Worm (Caenorhabditis elegans) whole organism, L3 larva: ENCODE measurements around the gene acs-9.
"Not testable (repeated sequence)": the region's sequence is repeated elsewhere in the genome, so short reads cannot be mapped to it uniquely, and the experiment has no call there.

ENCODE experiments used
- R02D3.7 ChIP-seq: fragments of 150-350 bp; optimal IDR thresholded peaks from 2 replicates; lab custom pipeline; 2014; ENCODE audit warnings: missing biosample characterization, missing genetic modification characterization
- ama-1 ChIP-seq: fragments of 150-350 bp; optimal IDR thresholded peaks from 2 replicates; lab custom pipeline; 2018
- ceh-16 ChIP-seq: sonication (generic microtip); optimal IDR thresholded peaks from 2 replicates; lab custom pipeline; 2017; ENCODE audit warnings: missing biosample characterization, missing genetic modification characterization
- ceh-82 ChIP-seq: fragments of 150-350 bp; optimal IDR thresholded peaks from 2 replicates; lab custom pipeline; 2014; ENCODE audit warnings: missing biosample characterization, missing genetic modification characterization
- ceh-9 ChIP-seq: sonication (generic microtip); optimal IDR thresholded peaks from 2 replicates; lab custom pipeline; 2018; ENCODE audit warnings: missing biosample characterization, missing genetic modification characterization
- egl-5 ChIP-seq: fragments of 150-350 bp; optimal IDR thresholded peaks from 2 replicates; lab custom pipeline; 2017; ENCODE audit warnings: missing biosample characterization, missing genetic modification reagents, missing genetic modification characterization, inconsistent platforms
- elt-1 ChIP-seq: fragments of 150-350 bp; optimal IDR thresholded peaks from 2 replicates; lab custom pipeline; 2014; ENCODE audit warnings: missing biosample characterization, missing genetic modification characterization
- elt-2 ChIP-seq: sonication (generic microtip); optimal IDR thresholded peaks from 2 replicates; lab custom pipeline; 2016; ENCODE audit warnings: missing genetic modification reagents, mild to moderate bottlenecking, missing genetic modification characterization, missing compliant biosample characterization
- elt-3 ChIP-seq, 3 experiments: fragments of 150-350 bp in 1 of 3; sonication (generic microtip) in 2 of 3; optimal IDR thresholded peaks; 2 replicates in 2 of 3; 4 replicates in 1 of 3; lab custom pipeline; 2014 to 2017; ENCODE audit warnings: missing biosample characterization in 3 of 3, missing genetic modification characterization in 3 of 3
- fkh-10 ChIP-seq: sonication (generic microtip); optimal IDR thresholded peaks from 2 replicates; lab custom pipeline; 2017; ENCODE audit warnings: missing biosample characterization, missing genetic modification reagents, missing genetic modification characterization
- fkh-2 ChIP-seq: fragments of 150-350 bp; optimal IDR thresholded peaks from 2 replicates; lab custom pipeline; 2014; ENCODE audit warnings: missing biosample characterization, missing genetic modification reagents, missing genetic modification characterization
- hmg-11 ChIP-seq: sonication (generic microtip); optimal IDR thresholded peaks from 2 replicates; lab custom pipeline; 2016; ENCODE audit warnings: missing genetic modification characterization, missing compliant biosample characterization
- jun-1 ChIP-seq: fragments of 150-350 bp; optimal IDR thresholded peaks from 2 replicates; lab custom pipeline; 2014; ENCODE audit warnings: missing biosample characterization, missing genetic modification reagents, missing genetic modification characterization
- lin-15B ChIP-seq: fragments of 150-350 bp; optimal IDR thresholded peaks from 2 replicates; lab custom pipeline; 2014; ENCODE audit warnings: missing biosample characterization, missing genetic modification characterization
- lin-39 ChIP-seq: fragments of 150-350 bp; optimal IDR thresholded peaks from 2 replicates; lab custom pipeline; 2018; ENCODE audit warnings: missing biosample characterization, missing genetic modification reagents, missing genetic modification characterization
- lsy-12 ChIP-seq: sonication (generic microtip); optimal IDR thresholded peaks from 2 replicates; lab custom pipeline; 2016; ENCODE audit warnings: mild to moderate bottlenecking, missing genetic modification characterization, missing compliant biosample characterization
- mdl-1 ChIP-seq: fragments of 150-350 bp; optimal IDR thresholded peaks from 2 replicates; lab custom pipeline; 2014; ENCODE audit warnings: missing biosample characterization, missing genetic modification characterization
- mml-1 ChIP-seq: fragments of 150-350 bp; sonication (generic microtip); optimal IDR thresholded peaks from 3 replicates; lab custom pipeline; 2014; ENCODE audit warnings: missing biosample characterization, missing genetic modification characterization
- nfya-1 ChIP-seq: sonication (generic microtip); optimal IDR thresholded peaks from 2 replicates; lab custom pipeline; 2017; ENCODE audit warnings: missing genetic modification characterization, mild to moderate bottlenecking, missing compliant biosample characterization, antibody characterized with exemption, moderate library complexity; ENCODE audit not compliant: insufficient read depth
- nhr-11 ChIP-seq: fragments of 150-350 bp; optimal IDR thresholded peaks from 2 replicates; lab custom pipeline; 2014; ENCODE audit warnings: missing biosample characterization, missing genetic modification characterization
- nhr-23 ChIP-seq: fragments of 150-350 bp; optimal IDR thresholded peaks from 2 replicates; lab custom pipeline; 2014; ENCODE audit warnings: missing biosample characterization, missing genetic modification reagents, missing genetic modification characterization
- nhr-237 ChIP-seq: fragments of 150-350 bp; optimal IDR thresholded peaks from 2 replicates; lab custom pipeline; 2014; ENCODE audit warnings: missing biosample characterization, missing genetic modification characterization
- nhr-25 ChIP-seq: sonication (generic microtip); optimal IDR thresholded peaks from 2 replicates; lab custom pipeline; 2017; ENCODE audit warnings: missing biosample characterization, missing genetic modification characterization
- nhr-43 ChIP-seq: sonication (generic microtip); optimal IDR thresholded peaks from 2 replicates; lab custom pipeline; 2016; ENCODE audit warnings: mild to moderate bottlenecking, missing genetic modification characterization, missing compliant biosample characterization; ENCODE audit not compliant: poor library complexity, severe bottlenecking
- nhr-67 ChIP-seq: fragments of 150-350 bp; optimal IDR thresholded peaks from 2 replicates; lab custom pipeline; 2014; ENCODE audit warnings: missing biosample characterization, missing genetic modification characterization
- nhr-77 ChIP-seq: fragments of 150-350 bp; optimal IDR thresholded peaks from 2 replicates; lab custom pipeline; 2014; ENCODE audit warnings: missing biosample characterization, missing genetic modification characterization
- pha-4 ChIP-seq: fragments of 150-350 bp; optimal IDR thresholded peaks from 2 replicates; lab custom pipeline; 2014; ENCODE audit warnings: missing biosample characterization, missing genetic modification reagents, missing genetic modification characterization
- pqm-1 ChIP-seq: fragments of 150-350 bp; optimal IDR thresholded peaks from 2 replicates; lab custom pipeline; 2017; ENCODE audit warnings: missing biosample characterization, missing genetic modification characterization, inconsistent platforms
- sea-2 ChIP-seq: fragments of 150-350 bp; sonication (generic microtip); optimal IDR thresholded peaks from 4 replicates; lab custom pipeline; 2014; ENCODE audit warnings: missing biosample characterization, missing genetic modification reagents, missing genetic modification characterization
- snpc-4 ChIP-seq: fragments of 150-350 bp; optimal IDR thresholded peaks from 2 replicates; lab custom pipeline; 2014; ENCODE audit warnings: missing biosample characterization, missing genetic modification characterization
- tbx-2 ChIP-seq: sonication (generic microtip); optimal IDR thresholded peaks from 2 replicates; lab custom pipeline; 2016; ENCODE audit warnings: mild to moderate bottlenecking, missing genetic modification characterization, missing compliant biosample characterization
- unc-39 ChIP-seq: sonication (generic microtip); optimal IDR thresholded peaks from 4 replicates; lab custom pipeline; 2017; ENCODE audit warnings: missing biosample characterization, missing genetic modification characterization
- zag-1 ChIP-seq: fragments of 150-350 bp; optimal IDR thresholded peaks from 2 replicates; lab custom pipeline; 2014; ENCODE audit warnings: missing biosample characterization, missing genetic modification characterization
- ztf-11 ChIP-seq: fragments of 150-350 bp; optimal IDR thresholded peaks from 2 replicates; lab custom pipeline; 2014; ENCODE audit warnings: missing biosample characterization, missing genetic modification characterization
- ztf-4 ChIP-seq: fragments of 150-350 bp; optimal IDR thresholded peaks from 2 replicates; lab custom pipeline; 2014; ENCODE audit warnings: missing biosample characterization, missing genetic modification characterization

acs-9 gene

ce11 chrX:16884075-16884474, 3.7 kb upstream of the acs-9 start:
- TF ChIP-seq sea-2 (GFP tag; lab: Kevin White, UChicago) (no peak), elt-2 (tag; lab: Kevin White, UChicago) (no peak), R02D3.7 (tag; lab: Kevin White, UChicago) (no peak), ztf-11 (no peak), ztf-4 (tag; lab: Kevin White, UChicago) (no peak), mml-1 (tag; lab: Kevin White, UChicago) (no peak)
- TF ChIP-seq, all 47 proteins: peak for 0

- not testable (repeated sequence) for TF ChIP-seq nhr-11 (tag; lab: Kevin White, UChicago); nhr-77 (tag; lab: Kevin White, UChicago); elt-3 (tag; optimal IDR thresholded peaks at IDR 0.05; lab: Kevin White, UChicago)
Observed at ce11 chrX:16883426-16883825, 3.1 kb upstream of the acs-9 start, which contains the start of gene Y13C8A.1. Gene Y13C8A.1, plus strand, starts transcription at chrX:16883726.

- TF ChIP-seq nfya-1 (tag; lab: Kevin White, UChicago): peak; percentile 81
- peak; percentile 42 for TF ChIP-seq jun-1 (tag; lab: Kevin White, UChicago)
- no peak for TF ChIP-seq ceh-16
- TF ChIP-seq nhr-67 (tag; lab: Kevin White, UChicago): no peak
- TF ChIP-seq pqm-1 (tag; lab: Kevin White, UChicago): peak; percentile 34
- peak; percentile 25 for TF ChIP-seq tbx-2 (tag; lab: Kevin White, UChicago)
- peak; percentile 81 for TF ChIP-seq lin-39
- peak; percentile 66 for TF ChIP-seq nhr-43 (tag; lab: Kevin White, UChicago)
- peak; percentile 72 for TF ChIP-seq snpc-4 (tag; lab: Kevin White, UChicago)
- TF ChIP-seq egl-5 (tag; lab: Kevin White, UChicago): peak; percentile 50
- TF ChIP-seq hmg-11 (tag; lab: Kevin White, UChicago): peak; percentile 92
- TF ChIP-seq elt-2 (tag; lab: Kevin White, UChicago): peak; percentile 63
- TF ChIP-seq ztf-4 (tag; lab: Kevin White, UChicago): no peak
- TF ChIP-seq nhr-77 (tag; lab: Kevin White, UChicago): no peak
- TF ChIP-seq ama-1 (lab: Kevin White, UChicago): peak; percentile 14
- peak; percentile 84 for TF ChIP-seq pha-4 (tag; lab: Kevin White, UChicago)
- peak; percentile 66 for TF ChIP-seq nhr-23 (tag; lab: Kevin White, UChicago)
- no peak for TF ChIP-seq mdl-1
- TF ChIP-seq lin-15B (tag; lab: Kevin White, UChicago): peak; percentile 17
- TF ChIP-seq nhr-25 (tag; lab: Kevin White, UChicago): peak; percentile 63
- TF ChIP-seq lsy-12 (tag; lab: Kevin White, UChicago): peak; percentile 32
- TF ChIP-seq, all 47 proteins: peak for 16
Observed at ce11 chrX:16872446-16872962, 7.8 kb downstream of the acs-9 start, which contains the start of gene T20F7.1. Gene T20F7.1, plus strand, starts transcription at chrX:16872912.

- TF ChIP-seq nhr-43 (tag; lab: Kevin White, UChicago) (peak; percentile 70), elt-2 (tag; lab: Kevin White, UChicago) (peak; percentile 32), fkh-10 (GFP tag; lab: Kevin White, UChicago) (no peak), nhr-23 (tag; lab: Kevin White, UChicago) (peak; percentile 27)
Observed at ce11 chrX:16871355-16871754, 9.0 kb downstream of the acs-9 start.

- TF ChIP-seq unc-39 (tag; lab: Kevin White, UChicago) (no peak), pha-4 (tag; lab: Kevin White, UChicago) (peak; percentile 9)
Observed at ce11 chrX:16868931-16869330, 11.4 kb downstream of the acs-9 start, which contains the start of gene aakg-2. Gene aakg-2, minus strand, starts transcription at chrX:16869031.

- TF ChIP-seq elt-1 (tag; lab: Kevin White, UChicago) (no peak), nhr-67 (tag; lab: Kevin White, UChicago) (no peak), lsy-12 (tag; lab: Kevin White, UChicago) (no peak), sea-2 (GFP tag; lab: Kevin White, UChicago) (no peak), nhr-237 (no peak), ztf-4 (tag; lab: Kevin White, UChicago) (no peak), elt-3 (tag; optimal IDR thresholded peaks at IDR 0.05; lab: Kevin White, UChicago) (no peak), ceh-82 (no peak), fkh-2 (no peak), unc-39 (tag; lab: Kevin White, UChicago) (no peak), mml-1 (tag; lab: Kevin White, UChicago) (no peak), nhr-43 (tag; lab: Kevin White, UChicago) (no peak), lin-15B (tag; lab: Kevin White, UChicago) (no peak), ceh-16 (no peak), zag-1 (tag; lab: Kevin White, UChicago) (no peak), ztf-11 (no peak), ceh-9 (tag; lab: Kevin White, UChicago) (no peak)
Observed at ce11 chrX:16865675-16866074, 14.7 kb downstream of the acs-9 start.
